Fruit fly (Drosophila melanogaster): ENCODE data around the gene CG7888.

DNA sequence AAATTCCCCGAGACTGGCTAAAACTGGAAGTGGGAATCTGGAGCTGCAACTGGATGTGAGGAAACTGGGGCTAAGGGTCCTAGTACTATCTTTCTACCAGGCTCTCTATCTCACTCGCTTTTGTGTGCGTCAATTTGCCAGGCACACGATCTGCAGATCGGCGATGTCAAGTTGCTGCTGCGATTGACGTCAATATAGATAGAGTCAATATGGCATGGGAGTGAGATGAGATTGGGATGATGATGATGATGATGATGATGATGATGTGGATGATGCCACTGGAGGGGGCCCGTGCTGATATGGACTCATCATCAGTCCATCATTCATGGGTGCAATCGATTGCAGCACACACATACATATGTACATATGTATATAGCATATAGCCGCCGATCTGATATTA is 46.0 kb upstream of the CG7888 start:
- TF ChIP-seq jim (GFP tag; optimal IDR thresholded peaks at IDR 0.05) = no peak
- TF ChIP-seq br (GFP tag; optimal IDR thresholded peaks at IDR 0.05) = no peak
- no peak for TF ChIP-seq N (GFP tag; optimal IDR thresholded peaks at IDR 0.05)
- peak in 1 of 2 experiments; percentile 5 for TF ChIP-seq dl (GFP tag; optimal IDR thresholded peaks at IDR 0.05; ENCODE audit: insufficient read depth in 1 of 2, partially characterized antibody in 2 of 2)

All from whole organism, wandering third instar larva.